Fruit fly (Drosophila melanogaster): ENCODE results near the gene Gr10b.

Gene Gr10b

dm6 chrX:11452846-11453391 lies 39.9 kb upstream of the Gr10b start (continued):
- TF ChIP-seq sc (optimal IDR thresholded peaks at IDR 0.05), result no peak
- TF ChIP-seq sc (GFP tag; optimal IDR thresholded peaks at IDR 0.05), result peak; percentile 35
- no peak for TF ChIP-seq CG3995 (GFP tag; optimal IDR thresholded peaks at IDR 0.05)
- TF ChIP-seq CG5245 (GFP tag; optimal IDR thresholded peaks at IDR 0.05), result no peak
- TF ChIP-seq CG17361 (GFP tag; IDR thresholded peaks at IDR 0.05), result peak; percentile 69; the same call in 2 of the 3 replicates
- peak; percentile 72 for TF ChIP-seq CG12071 (GFP tag; optimal IDR thresholded peaks at IDR 0.05)
- peak; percentile 78 for TF ChIP-seq grau (tag; optimal IDR thresholded peaks at IDR 0.05)
- peak; percentile 45 for TF ChIP-seq CG1792 (GFP tag; optimal IDR thresholded peaks at IDR 0.05)
- peak; percentile 77 for TF ChIP-seq CG1233 (GFP tag; optimal IDR thresholded peaks at IDR 0.05)
- peak; percentile 81 for TF ChIP-seq wdn (GFP tag; IDR thresholded peaks at IDR 0.05)
- peak; percentile 60; the same call in 1 of the 2 replicates for TF ChIP-seq CG31441 (GFP tag; IDR thresholded peaks at IDR 0.05)
- TF ChIP-seq B-H1 (GFP tag; IDR thresholded peaks at IDR 0.05), result peak; percentile 82
- TF ChIP-seq gro (GFP tag; optimal IDR thresholded peaks at IDR 0.05), result peak; percentile 83
- no peak for TF ChIP-seq pita (GFP tag; optimal IDR thresholded peaks at IDR 0.05)
- TF ChIP-seq emc (GFP tag; optimal IDR thresholded peaks at IDR 0.05), result no peak
- no peak for TF ChIP-seq gfzf (GFP tag; optimal IDR thresholded peaks at IDR 0.05)
- peak; percentile 65; the same call in 1 of the 2 replicates for TF ChIP-seq CG10321 (GFP tag; IDR thresholded peaks at IDR 0.05)
- TF ChIP-seq Rx (GFP tag; IDR thresholded peaks at IDR 0.05), result peak; percentile 76
- TF ChIP-seq CG15601 (tag; optimal IDR thresholded peaks at IDR 0.05), result peak; percentile 76
- no peak for TF ChIP-seq CG34224 (GFP tag; IDR thresholded peaks at IDR 0.05; ENCODE audit: partially characterized antibody)
- TF ChIP-seq schlank (tag; optimal IDR thresholded peaks at IDR 0.05), result peak; percentile 59
- peak; percentile 46 for TF ChIP-seq CG13775 (GFP tag; optimal IDR thresholded peaks at IDR 0.05)
- TF ChIP-seq CrebB (tag; optimal IDR thresholded peaks at IDR 0.05), result peak; percentile 35
- TF ChIP-seq Oli (tag; optimal IDR thresholded peaks at IDR 0.05), result peak; percentile 60
- TF ChIP-seq Kr (GFP tag; optimal IDR thresholded peaks at IDR 0.05), result no peak
- TF ChIP-seq ind (GFP tag; optimal IDR thresholded peaks at IDR 0.05), result peak; percentile 71
- TF ChIP-seq nerfin-1 (tag; optimal IDR thresholded peaks at IDR 0.05), result peak; percentile 37
- TF ChIP-seq CG4707 (GFP tag; optimal IDR thresholded peaks at IDR 0.05), result peak; percentile 92
- peak; percentile 80 for TF ChIP-seq Gug (GFP tag; IDR thresholded peaks at IDR 0.05)
- TF ChIP-seq Six4 (GFP tag; optimal IDR thresholded peaks at IDR 0.05), result peak; percentile 52
- no peak for TF ChIP-seq Sin3A (optimal IDR thresholded peaks at IDR 0.05)
- peak; percentile 45 to 78 for TF ChIP-seq Hr51 (GFP tag; optimal IDR thresholded peaks at IDR 0.05)
- no peak for TF ChIP-seq hbn (GFP tag; IDR thresholded peaks at IDR 0.05; ENCODE audit: partially characterized antibody)
- TF ChIP-seq CG12942 (GFP tag; optimal IDR thresholded peaks at IDR 0.05), result peak; percentile 49
- TF ChIP-seq CG17912 (GFP tag; optimal IDR thresholded peaks at IDR 0.05), result no peak
- peak; percentile 69 for TF ChIP-seq CG13424 (tag; optimal IDR thresholded peaks at IDR 0.05)
- peak; percentile 18 for TF ChIP-seq ac (GFP tag; optimal IDR thresholded peaks at IDR 0.05)
- no peak for TF ChIP-seq ash1 (GFP tag; optimal IDR thresholded peaks at IDR 0.05)
- peak; percentile 71 for TF ChIP-seq unpg (GFP tag; optimal IDR thresholded peaks at IDR 0.05)
- peak; percentile 78 for TF ChIP-seq CG2712 (tag; optimal IDR thresholded peaks at IDR 0.05)
- peak; percentile 1 for TF ChIP-seq CG18011 (GFP tag; optimal IDR thresholded peaks at IDR 0.05)
- TF ChIP-seq Xrp1 (GFP tag; IDR thresholded peaks at IDR 0.05), result peak; percentile 91
- no peak for TF ChIP-seq CG15696 (tag; optimal IDR thresholded peaks at IDR 0.05)
- TF ChIP-seq gcm (GFP tag; optimal IDR thresholded peaks at IDR 0.05), result peak; percentile 59
- peak; percentile 73 for TF ChIP-seq CG6813 (GFP tag; optimal IDR thresholded peaks at IDR 0.05)
- TF ChIP-seq CG6854 (GFP tag; optimal IDR thresholded peaks at IDR 0.05), result peak; percentile 37
- TF ChIP-seq Sox102F (GFP tag; optimal IDR thresholded peaks at IDR 0.05), result peak; percentile 82
- TF ChIP-seq CG16815 (GFP tag; optimal IDR thresholded peaks at IDR 0.05), result peak; percentile 37
- TF ChIP-seq Hr39 (optimal IDR thresholded peaks at IDR 0.05), result no peak
- TF ChIP-seq Scr (GFP tag; IDR thresholded peaks at IDR 0.05; ENCODE audit: partially characterized antibody), result no peak
